Worm (Caenorhabditis elegans) whole organism, L2 larva: ENCODE results near the gene cyp-14A4.

Source experiments
- F13H6.1 ChIP-seq: sonication (generic microtip); optimal IDR thresholded peaks from 2 replicates; lab custom pipeline; 2016; ENCODE audit warnings: missing genetic modification characterization, missing compliant biosample characterization
- Y55F3AM.14 ChIP-seq: fragments of 200-800 bp; sonication (Bioruptor generic); optimal IDR thresholded peaks from 2 replicates; lab custom pipeline; 2018; ENCODE audit warnings: mild to moderate bottlenecking, missing genetic modification characterization, missing compliant biosample characterization
- ZK546.5 ChIP-seq: sonication (generic microtip); optimal IDR thresholded peaks from 2 replicates; lab custom pipeline; 2017; ENCODE audit warnings: missing biosample characterization, missing genetic modification characterization
- aly-2 ChIP-seq: fragments of 150-350 bp; optimal IDR thresholded peaks from 2 replicates; lab custom pipeline; 2014; ENCODE audit warnings: missing biosample characterization, missing genetic modification characterization
- ama-1 ChIP-seq: fragments of 150-350 bp; optimal IDR thresholded peaks from 2 replicates; lab custom pipeline; 2018; ENCODE audit warnings: inconsistent platforms
- blmp-1 ChIP-seq: sonication (generic microtip); optimal IDR thresholded peaks from 2 replicates; lab custom pipeline; 2017; ENCODE audit warnings: missing genetic modification characterization, mild to moderate bottlenecking, missing compliant biosample characterization, antibody characterized with exemption, moderate library complexity; ENCODE audit not compliant: insufficient read depth
- ceh-82 ChIP-seq: fragments of 150-350 bp; optimal IDR thresholded peaks from 2 replicates; lab custom pipeline; 2014; ENCODE audit warnings: missing biosample characterization, missing genetic modification characterization
- crh-2 ChIP-seq: sonication (generic microtip); optimal IDR thresholded peaks from 2 replicates; lab custom pipeline; 2017; ENCODE audit warnings: missing biosample characterization, missing genetic modification characterization
- dmd-4 ChIP-seq: sonication (generic microtip); optimal IDR thresholded peaks from 2 replicates; lab custom pipeline; 2017; ENCODE audit warnings: missing biosample characterization, missing genetic modification characterization
- elt-1 ChIP-seq: fragments of 150-350 bp; optimal IDR thresholded peaks from 2 replicates; lab custom pipeline; 2014; ENCODE audit warnings: missing biosample characterization, missing genetic modification characterization
- elt-3 ChIP-seq: sonication (generic microtip); optimal IDR thresholded peaks from 2 replicates; lab custom pipeline; 2017; ENCODE audit warnings: missing biosample characterization, missing genetic modification characterization
- fos-1 ChIP-seq: fragments of 150-350 bp; optimal IDR thresholded peaks from 2 replicates; lab custom pipeline; 2014; ENCODE audit warnings: missing biosample characterization, missing genetic modification characterization
- gmeb-1 ChIP-seq: fragments of 150-350 bp; optimal IDR thresholded peaks from 2 replicates; lab custom pipeline; 2014; ENCODE audit warnings: missing biosample characterization, missing genetic modification characterization
- lin-39 ChIP-seq: fragments of 150-350 bp; optimal IDR thresholded peaks from 2 replicates; lab custom pipeline; 2014; ENCODE audit warnings: missing biosample characterization, missing genetic modification reagents, missing genetic modification characterization
- lsy-2 ChIP-seq, 2 experiments: fragments of 150-350 bp in 1 of 2; sonication (generic microtip) in 1 of 2; optimal IDR thresholded peaks; 2 replicates each; lab custom pipeline; 2014 to 2017; ENCODE audit warnings: missing biosample characterization in 2 of 2, missing genetic modification characterization in 2 of 2
- mab-5 ChIP-seq: fragments of 150-350 bp; optimal IDR thresholded peaks from 2 replicates; lab custom pipeline; 2014; ENCODE audit warnings: missing biosample characterization, missing genetic modification characterization
- mbf-1 ChIP-seq: sonication (generic microtip); optimal IDR thresholded peaks from 2 replicates; lab custom pipeline; 2017; ENCODE audit warnings: missing biosample characterization, missing genetic modification characterization
- nhr-11 ChIP-seq: fragments of 150-350 bp; optimal IDR thresholded peaks from 2 replicates; lab custom pipeline; 2014; ENCODE audit warnings: missing biosample characterization, missing genetic modification characterization
- nhr-129 ChIP-seq: fragments of 150-350 bp; optimal IDR thresholded peaks from 2 replicates; lab custom pipeline; 2014; ENCODE audit warnings: missing biosample characterization, missing genetic modification characterization
- nhr-21 ChIP-seq: fragments of 150-350 bp; optimal IDR thresholded peaks from 2 replicates; lab custom pipeline; 2014; ENCODE audit warnings: missing biosample characterization, missing genetic modification characterization
- nhr-23 ChIP-seq: fragments of 150-350 bp; optimal IDR thresholded peaks from 2 replicates; lab custom pipeline; 2014; ENCODE audit warnings: missing biosample characterization, missing genetic modification reagents, missing genetic modification characterization
- nhr-25 ChIP-seq: fragments of 150-350 bp; sonication (generic microtip); optimal IDR thresholded peaks from 3 replicates; lab custom pipeline; 2014; ENCODE audit warnings: missing biosample characterization, missing genetic modification characterization
- nhr-6 ChIP-seq: fragments of 150-350 bp; optimal IDR thresholded peaks from 2 replicates; lab custom pipeline; 2014; ENCODE audit warnings: missing biosample characterization, missing genetic modification characterization
- nhr-77 ChIP-seq: fragments of 150-350 bp; optimal IDR thresholded peaks from 2 replicates; lab custom pipeline; 2014; ENCODE audit warnings: missing biosample characterization, missing genetic modification characterization
- sem-4 ChIP-seq: fragments of 150-350 bp; optimal IDR thresholded peaks from 2 replicates; lab custom pipeline; 2014; ENCODE audit warnings: missing biosample characterization, missing genetic modification reagents, missing genetic modification characterization
- skn-1 ChIP-seq: sonication (generic microtip); optimal IDR thresholded peaks from 2 replicates; lab custom pipeline; 2017; ENCODE audit warnings: missing biosample characterization, missing genetic modification characterization
- sma-3 ChIP-seq: sonication (generic microtip); optimal IDR thresholded peaks from 2 replicates; lab custom pipeline; 2016; ENCODE audit warnings: missing genetic modification reagents, missing genetic modification characterization, missing compliant biosample characterization
- sma-9 ChIP-seq, 2 experiments: fragments of 150-350 bp in 1 of 2; sonication (generic microtip) in 1 of 2; optimal IDR thresholded peaks; 2 replicates each; lab custom pipeline; 2014 to 2016; ENCODE audit warnings: missing genetic modification characterization in 2 of 2, mild to moderate bottlenecking in 1 of 2, missing biosample characterization in 1 of 2, missing compliant biosample characterization in 1 of 2, missing genetic modification reagents in 1 of 2, moderate library complexity in 1 of 2
- unc-39 ChIP-seq: fragments of 150-350 bp; optimal IDR thresholded peaks from 2 replicates; lab custom pipeline; 2014; ENCODE audit warnings: missing biosample characterization, missing genetic modification characterization
- unc-55 ChIP-seq: fragments of 150-350 bp; sonication (generic microtip); optimal IDR thresholded peaks from 3 replicates; lab custom pipeline; 2014; ENCODE audit warnings: missing biosample characterization, missing genetic modification reagents, missing genetic modification characterization
- zag-1 ChIP-seq: fragments of 150-350 bp; optimal IDR thresholded peaks from 2 replicates; lab custom pipeline; 2014; ENCODE audit warnings: missing biosample characterization, missing genetic modification characterization
- ztf-11 ChIP-seq: sonication (generic microtip); optimal IDR thresholded peaks from 2 replicates; lab custom pipeline; 2017; ENCODE audit warnings: missing biosample characterization, missing genetic modification characterization

cyp-14A4 gene

ce11 chrX:13328868-13329267, 44.9 kb upstream of the cyp-14A4 start (continued):
- no peak for TF ChIP-seq elt-1 (tag; lab: Kevin White, UChicago)
- peak; percentile 94 for TF ChIP-seq nhr-129 (tag; lab: Kevin White, UChicago)
- peak; percentile 80 for TF ChIP-seq sem-4
- peak; percentile 63 for TF ChIP-seq lin-39 (tag; lab: Kevin White, UChicago)
- TF ChIP-seq crh-2 (tag; lab: Kevin White, UChicago) = peak; percentile 85
- TF ChIP-seq gmeb-1 (tag; lab: Kevin White, UChicago) = peak; percentile 58
- no peak for TF ChIP-seq dmd-4 (tag; lab: Kevin White, UChicago)

- no peak for TF ChIP-seq unc-39 (tag; lab: Kevin White, UChicago)
- no peak for TF ChIP-seq unc-55 (GFP tag; lab: Kevin White, UChicago)
- TF ChIP-seq nhr-25 (tag; lab: Kevin White, UChicago) = peak; percentile 39
- peak; percentile 4 for TF ChIP-seq sma-3 (GFP tag; lab: Kevin White, UChicago)
- TF ChIP-seq ztf-11 = no peak
- peak; percentile 74 for TF ChIP-seq sma-9 (GFP tag; optimal IDR thresholded peaks at IDR 0.05; lab: Kevin White, UChicago)
- no peak for TF ChIP-seq sma-9 (tag; optimal IDR thresholded peaks at IDR 0.05; lab: Kevin White, UChicago)
- TF ChIP-seq ZK546.5 (tag; lab: Kevin White, UChicago) = no peak
- no peak for TF ChIP-seq mab-5 (tag; lab: Kevin White, UChicago)
- peak; percentile 19 for TF ChIP-seq F13H6.1
- peak; percentile 23 for TF ChIP-seq crh-2 (tag; lab: Kevin White, UChicago)
- no peak for TF ChIP-seq nhr-11 (tag; lab: Kevin White, UChicago)
- TF ChIP-seq Y55F3AM.14 (GFP tag; lab: Kevin White, UChicago) = no peak
- no peak for TF ChIP-seq aly-2 (tag; lab: Kevin White, UChicago)
- peak; percentile 43 for TF ChIP-seq nhr-21 (tag; lab: Kevin White, UChicago)
- TF ChIP-seq fos-1 (tag; lab: Kevin White, UChicago) = peak; percentile 84
- TF ChIP-seq mbf-1 (tag; lab: Kevin White, UChicago) = no peak
Observed at ce11 chrX:13328034-13328433, 44.0 kb upstream of the cyp-14A4 start, which contains the start of gene sir-2.2. TSS of gene sir-2.2 (plus strand) at chrX:13328067.

DNA sequence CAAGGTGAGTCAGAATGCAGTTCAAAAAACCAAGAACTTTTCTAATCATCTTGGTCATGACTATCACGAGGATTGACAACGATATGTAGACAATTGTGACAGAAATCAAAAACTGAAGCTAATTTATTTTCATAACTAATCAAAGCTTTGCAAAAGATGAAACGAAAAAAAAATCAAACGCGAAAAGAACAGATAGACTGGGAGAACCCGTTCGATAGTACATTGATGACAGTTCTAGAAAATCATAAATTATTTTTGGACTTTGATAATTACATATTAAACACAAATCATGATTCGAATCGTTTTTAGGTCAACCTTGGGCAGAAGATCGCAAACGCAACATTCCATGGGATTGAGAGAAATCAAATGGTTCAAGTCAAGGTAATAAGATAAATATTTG, 41.0 kb upstream of the cyp-14A4 start:
- TF ChIP-seq elt-1 (tag; lab: Kevin White, UChicago) (no peak), nhr-25 (tag; lab: Kevin White, UChicago) (peak; percentile 81), lsy-2 (tag; optimal IDR thresholded peaks at IDR 0.05; lab: Kevin White, UChicago) (peak in 1 of 2 experiments; percentile 14), sma-3 (GFP tag; lab: Kevin White, UChicago) (peak; percentile 67), zag-1 (tag; lab: Kevin White, UChicago) (no peak), nhr-129 (tag; lab: Kevin White, UChicago) (no peak), nhr-21 (tag; lab: Kevin White, UChicago) (peak; percentile 70), sma-9 (GFP tag; optimal IDR thresholded peaks at IDR 0.05; lab: Kevin White, UChicago) (peak; percentile 42), sma-9 (tag; optimal IDR thresholded peaks at IDR 0.05; lab: Kevin White, UChicago) (no peak), mab-5 (tag; lab: Kevin White, UChicago) (peak; percentile 28), unc-55 (GFP tag; lab: Kevin White, UChicago) (no peak), dmd-4 (tag; lab: Kevin White, UChicago) (no peak), unc-39 (tag; lab: Kevin White, UChicago) (no peak), ama-1 (no peak), nhr-23 (tag; lab: Kevin White, UChicago) (no peak), blmp-1 (peak; percentile 67), F13H6.1 (no peak), lin-39 (tag; lab: Kevin White, UChicago) (no peak), skn-1 (tag; lab: Kevin White, UChicago) (no peak), fos-1 (tag; lab: Kevin White, UChicago) (peak; percentile 58)

DNA sequence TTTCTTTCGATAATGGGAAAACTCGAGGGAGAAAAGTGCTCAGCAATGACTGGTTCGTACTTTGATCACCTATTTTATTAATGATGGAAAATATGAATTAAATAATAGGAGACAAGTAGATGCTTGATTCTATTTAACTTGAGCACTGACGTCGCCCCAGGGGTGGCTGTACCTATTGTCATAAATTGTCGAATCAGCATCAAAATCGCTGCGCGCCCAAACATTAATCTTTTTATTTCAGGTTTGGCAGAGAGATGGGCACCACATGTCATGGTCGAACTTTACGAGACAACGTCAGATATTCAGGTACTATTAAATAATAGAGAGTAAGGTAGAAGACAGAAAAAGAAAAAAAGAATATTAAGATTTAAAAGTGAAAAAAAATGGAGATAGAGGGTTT, 40.3 kb upstream of the cyp-14A4 start:
- TF ChIP-seq ceh-82 (no peak), nhr-77 (tag; lab: Kevin White, UChicago) (no peak), elt-3 (tag; lab: Kevin White, UChicago) (no peak), mab-5 (tag; lab: Kevin White, UChicago) (no peak), lin-39 (tag; lab: Kevin White, UChicago) (no peak), sma-3 (GFP tag; lab: Kevin White, UChicago) (peak; percentile 11), sma-9 (GFP tag; optimal IDR thresholded peaks at IDR 0.05; lab: Kevin White, UChicago) (peak; percentile 22), sma-9 (tag; optimal IDR thresholded peaks at IDR 0.05; lab: Kevin White, UChicago) (no peak), unc-55 (GFP tag; lab: Kevin White, UChicago) (no peak), F13H6.1 (peak; percentile 12), gmeb-1 (tag; lab: Kevin White, UChicago) (no peak), nhr-21 (tag; lab: Kevin White, UChicago) (peak; percentile 3), nhr-6 (tag; lab: Kevin White, UChicago) (no peak)
